Fruit fly (Drosophila melanogaster): ENCODE results near the gene CG34433.

CG34433 gene

dm6 chr3R:30600154-30601009 is 49.4 kb upstream of the CG34433 start (continued):
- peak; percentile 87 for TF ChIP-seq salm (tag; optimal IDR thresholded peaks at IDR 0.05)
- TF ChIP-seq Med (GFP tag) = peak; percentile 96
- TF ChIP-seq CG6791 (GFP tag; IDR thresholded peaks at IDR 0.05; ENCODE audit: partially characterized antibody) = peak; percentile 38; the same call in 1 of the 3 replicates
- peak; percentile 69 for TF ChIP-seq CG4360 (GFP tag; IDR thresholded peaks at IDR 0.05)
- peak; percentile 90 for TF ChIP-seq rib (GFP tag; IDR thresholded peaks at IDR 0.05)
- no peak for TF ChIP-seq ato (GFP tag; IDR thresholded peaks at IDR 0.05; ENCODE audit: partially characterized antibody)
- TF ChIP-seq D (optimal IDR thresholded peaks at IDR 0.05) = no peak
- TF ChIP-seq D (GFP tag; optimal IDR thresholded peaks at IDR 0.05) = peak; percentile 88
- peak; percentile 93 for TF ChIP-seq seq (GFP tag; IDR thresholded peaks at IDR 0.05)
- peak; percentile 88 for TF ChIP-seq CG17385 (GFP tag; optimal IDR thresholded peaks at IDR 0.05)
- peak; percentile 78 for TF ChIP-seq vfl (GFP tag; optimal IDR thresholded peaks at IDR 0.05)
- peak; percentile 88 for TF ChIP-seq CoRest (tag; optimal IDR thresholded peaks at IDR 0.05)
- TF ChIP-seq NFAT (GFP tag; IDR thresholded peaks at IDR 0.05) = peak; percentile 95
- TF ChIP-seq zfh1 (GFP tag; IDR thresholded peaks at IDR 0.05) = peak; percentile 93
- peak; percentile 79 for TF ChIP-seq CG7357 (GFP tag; IDR thresholded peaks at IDR 0.05)
- peak; percentile 74 for TF ChIP-seq CG15696 (tag; optimal IDR thresholded peaks at IDR 0.05)
- peak; percentile 89 for TF ChIP-seq bcd (GFP tag; optimal IDR thresholded peaks at IDR 0.05)
- TF ChIP-seq ab (GFP tag; optimal IDR thresholded peaks at IDR 0.05) = no peak
- TF ChIP-seq ro (GFP tag; IDR thresholded peaks at IDR 0.05) = peak; percentile 73
- peak; percentile 95 for TF ChIP-seq HLH3B (GFP tag; IDR thresholded peaks at IDR 0.05)
- TF ChIP-seq CG9817 (tag; optimal IDR thresholded peaks at IDR 0.05) = peak; percentile 89
- peak; percentile 86 for TF ChIP-seq fd96Cb (tag; optimal IDR thresholded peaks at IDR 0.05)
- peak; percentile 58 for TF ChIP-seq CG3065 (GFP tag; optimal IDR thresholded peaks at IDR 0.05)
- peak; percentile 86 for TF ChIP-seq CG6175 (GFP tag; IDR thresholded peaks at IDR 0.05)
- TF ChIP-seq NC2β (GFP tag; optimal IDR thresholded peaks at IDR 0.05) = peak; percentile 91
- TF ChIP-seq CG18011 (GFP tag; optimal IDR thresholded peaks at IDR 0.05) = peak; percentile 81
- peak; percentile 74 for TF ChIP-seq Adf1 (GFP tag; IDR thresholded peaks at IDR 0.05)
- TF ChIP-seq p53 (GFP tag; optimal IDR thresholded peaks at IDR 0.05) = peak; percentile 66
- TF ChIP-seq CG32532 (GFP tag; IDR thresholded peaks at IDR 0.05) = peak; percentile 96
- peak; percentile 6 for TF ChIP-seq CG9797 (GFP tag; optimal IDR thresholded peaks at IDR 0.05)
- peak; percentile 92 for TF ChIP-seq CG32772 (GFP tag; IDR thresholded peaks at IDR 0.05)
- no peak for TF ChIP-seq Dfd (GFP tag; optimal IDR thresholded peaks at IDR 0.05)
- TF ChIP-seq CG4820 (GFP tag; optimal IDR thresholded peaks at IDR 0.05) = peak; percentile 82
- TF ChIP-seq CG2889 (GFP tag; IDR thresholded peaks at IDR 0.05) = peak; percentile 83
- TF ChIP-seq sim (GFP tag; IDR thresholded peaks at IDR 0.05) = peak; percentile 89
- TF ChIP-seq knrl (GFP tag; IDR thresholded peaks at IDR 0.05; ENCODE audit: partially characterized antibody) = no peak
- no peak for TF ChIP-seq Kr (GFP tag; optimal IDR thresholded peaks at IDR 0.05)
- peak; percentile 94 for TF ChIP-seq row (GFP tag; IDR thresholded peaks at IDR 0.05)
- peak; percentile 51 for TF ChIP-seq nom (GFP tag; optimal IDR thresholded peaks at IDR 0.05)
- peak; percentile 95 for TF ChIP-seq CG7556 (GFP tag; optimal IDR thresholded peaks at IDR 0.05)
- TF ChIP-seq br (optimal IDR thresholded peaks at IDR 0.05) = no peak
- peak; percentile 84 for TF ChIP-seq maf-S (GFP tag; optimal IDR thresholded peaks at IDR 0.05)
- peak; percentile 93 for TF ChIP-seq Hmr (GFP tag; optimal IDR thresholded peaks at IDR 0.05)
- TF ChIP-seq schlank (tag; optimal IDR thresholded peaks at IDR 0.05) = peak; percentile 66
- TF ChIP-seq CG7372 (GFP tag; IDR thresholded peaks at IDR 0.05) = peak; percentile 86
- peak; percentile 89 for TF ChIP-seq sisA (GFP tag; IDR thresholded peaks at IDR 0.05)
- peak; percentile 84 for TF ChIP-seq CG14667 (GFP tag; IDR thresholded peaks at IDR 0.05)
- TF ChIP-seq cato (GFP tag; optimal IDR thresholded peaks at IDR 0.05; ENCODE audit: borderline replicate concordance) = peak; percentile 86
- TF ChIP-seq toy (GFP tag; IDR thresholded peaks at IDR 0.05) = peak; percentile 87
- TF ChIP-seq vvl (GFP tag; IDR thresholded peaks at IDR 0.05) = peak; percentile 99
